Worm (Caenorhabditis elegans) whole organism, midembryonic: Measurements from ENCODE around the gene W06B4.2.

ENCODE experiments used
- T22C8.4 ChIP-seq: fragments of 200-800 bp; sonication (Bioruptor generic); IDR thresholded peaks from 2 replicates; pipeline ENCODE4 v1.3.6; 2022; ENCODE audit warnings: missing genetic modification characterization, missing compliant biosample characterization
- flt-1 ChIP-seq: fragments of 200-800 bp; sonication (Bioruptor generic); IDR thresholded peaks from 2 replicates; pipeline ENCODE4 v1.3.6; 2022; ENCODE audit warnings: missing genetic modification characterization, missing compliant biosample characterization
- klf-2 ChIP-seq: fragments of 200-800 bp; sonication (Bioruptor generic); conservative IDR thresholded peaks from 2 replicates; pipeline ENCODE4 v1.3.6; 2022; ENCODE audit warnings: missing genetic modification reagents, missing genetic modification characterization, missing compliant biosample characterization
- ref-1 ChIP-seq: fragments of 200-800 bp; sonication (Bioruptor generic); conservative IDR thresholded peaks from 2 replicates; pipeline ENCODE4 v1.3.6; 2022; ENCODE audit warnings: missing genetic modification reagents, missing genetic modification characterization, missing compliant biosample characterization
- ztf-23 ChIP-seq: fragments of 200-800 bp; sonication (Bioruptor generic); IDR thresholded peaks from 2 replicates; pipeline ENCODE4 v1.3.6; 2022; ENCODE audit warnings: missing genetic modification reagents, missing genetic modification characterization, missing compliant biosample characterization

DNA sequence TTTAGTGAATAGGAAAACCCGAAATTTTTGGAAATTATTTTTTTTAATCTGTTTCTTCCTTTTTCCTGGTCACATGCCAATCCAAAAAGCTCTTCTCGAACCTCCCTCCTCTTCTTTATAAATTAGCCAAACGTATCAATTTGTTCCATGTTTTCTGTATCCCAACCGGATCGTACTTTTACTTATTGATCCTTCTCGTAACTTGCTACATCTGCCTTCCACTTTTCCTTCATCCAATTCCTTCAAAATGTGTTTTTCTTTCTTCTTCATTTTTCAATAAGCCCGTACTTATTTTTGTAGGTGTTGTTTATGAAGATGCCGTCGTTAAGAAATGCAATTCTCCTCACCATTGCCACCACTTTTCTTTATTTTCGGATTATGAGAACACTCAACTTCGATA is 43.9 kb downstream of the W06B4.2 start, which contains the start of gene cyp-23A1:
- TF ChIP-seq klf-2 (GFP tag; lab: Robert Waterston, UW) = no peak
- TF ChIP-seq ztf-23 (GFP tag; lab: Robert Waterston, UW) = no peak
- TF ChIP-seq ref-1 = no peak
- TF ChIP-seq flt-1 (GFP tag; lab: Robert Waterston, UW) = no peak
- no peak for TF ChIP-seq T22C8.4 (GFP tag; lab: Robert Waterston, UW)
